Fruit fly (Drosophila melanogaster) Kc167 (cell line): ENCODE data around the gene Acn.

ENCODE experiments used
- Myc ChIP-seq: fragments of >200 bp; optimal IDR thresholded peaks from 2 replicates; lab custom pipeline; 2017; ENCODE audit warnings: missing external identifiers
- Sin3A ChIP-seq: fragments of >200 bp; optimal IDR thresholded peaks from 2 replicates; lab custom pipeline; 2018; ENCODE audit warnings: missing external identifiers
- h ChIP-seq: fragments of >200 bp; optimal IDR thresholded peaks from 3 replicates; lab custom pipeline; 2018; ENCODE audit warnings: missing external identifiers
- insv ChIP-seq: fragments of >200 bp; optimal IDR thresholded peaks from 3 replicates; lab custom pipeline; 2018; ENCODE audit warnings: missing external identifiers
- psq ChIP-seq: fragments of >200 bp; optimal IDR thresholded peaks from 2 replicates; lab custom pipeline; 2017; ENCODE audit warnings: missing external identifiers
- ttk ChIP-seq: sonication (Bioruptor generic); optimal IDR thresholded peaks from 2 replicates; lab custom pipeline; 2017; ENCODE audit warnings: missing external identifiers

Gene Acn

dm6 chr2L:19045111-19045560 lies at the start of gene Acn, which contains the start of gene Ttc19:
Acn (plus strand) TSS chr2L:19045355.
Ttc19 (minus strand) TSS chr2L:19045148.
- TF ChIP-seq insv (lab: Kevin White, UChicago): no peak
- TF ChIP-seq Sin3A (lab: Kevin White, UChicago): no peak
- no peak for TF ChIP-seq Myc (lab: Kevin White, UChicago)
- TF ChIP-seq ttk (lab: Kevin White, UChicago): no peak
- no peak for TF ChIP-seq h (lab: Kevin White, UChicago)

dm6 chr2L:18995660-18996417 lies 49.3 kb upstream of the Acn start, which contains the start of gene CG10650:
CG10650 (minus strand) TSS chr2L:18995934.
- TF ChIP-seq psq (lab: Kevin White, UChicago) (no peak), Sin3A (lab: Kevin White, UChicago) (no peak), ttk (lab: Kevin White, UChicago) (no peak), h (lab: Kevin White, UChicago) (no peak), insv (lab: Kevin White, UChicago) (no peak), Myc (lab: Kevin White, UChicago) (no peak)

- TF ChIP-seq insv (lab: Kevin White, UChicago): no peak
- no peak for TF ChIP-seq Sin3A (lab: Kevin White, UChicago)
- no peak for TF ChIP-seq h (lab: Kevin White, UChicago)
- no peak for TF ChIP-seq ttk (lab: Kevin White, UChicago)
- no peak for TF ChIP-seq psq (lab: Kevin White, UChicago)
- no peak for TF ChIP-seq Myc (lab: Kevin White, UChicago)
Measured at dm6 chr2L:18997148-18997547, 48.0 kb upstream of the Acn start, which contains the start of gene CG31792. CG31792 (plus strand) TSS chr2L:18997448.

dm6 chr2L:19002468-19002867 lies 42.7 kb upstream of the Acn start:
- no peak for TF ChIP-seq Myc (lab: Kevin White, UChicago)
- no peak for TF ChIP-seq Sin3A (lab: Kevin White, UChicago)
- TF ChIP-seq insv (lab: Kevin White, UChicago): no peak
- TF ChIP-seq psq (lab: Kevin White, UChicago): no peak
- TF ChIP-seq ttk (lab: Kevin White, UChicago): no peak

- TF ChIP-seq ttk (lab: Kevin White, UChicago) (no peak), Sin3A (lab: Kevin White, UChicago) (no peak), psq (lab: Kevin White, UChicago) (no peak), h (lab: Kevin White, UChicago) (no peak), Myc (lab: Kevin White, UChicago) (no peak), insv (lab: Kevin White, UChicago) (no peak)
Measured at dm6 chr2L:19002959-19003371, 42.2 kb upstream of the Acn start, which contains the start of gene CG31793. CG31793 (plus strand) TSS chr2L:19003367.

dm6 chr2L:19009130-19009529 lies 36.0 kb upstream of the Acn start, which contains the start of gene RpL30:
RpL30 (minus strand) TSS chr2L:19009306.
- TF ChIP-seq Myc (lab: Kevin White, UChicago): no peak
- no peak for TF ChIP-seq h (lab: Kevin White, UChicago)

dm6 chr2L:19010037-19010436 lies 35.1 kb upstream of the Acn start:
- TF ChIP-seq h (lab: Kevin White, UChicago): no peak

- TF ChIP-seq h (lab: Kevin White, UChicago): no peak
- TF ChIP-seq Sin3A (lab: Kevin White, UChicago): no peak
- TF ChIP-seq Myc (lab: Kevin White, UChicago): no peak
- TF ChIP-seq ttk (lab: Kevin White, UChicago): no peak
- no peak for TF ChIP-seq psq (lab: Kevin White, UChicago)
- no peak for TF ChIP-seq insv (lab: Kevin White, UChicago)
Measured at dm6 chr2L:19010566-19010965, 34.6 kb upstream of the Acn start, which contains the start of gene robl37BC. robl37BC (plus strand) TSS chr2L:19010866.

- TF ChIP-seq h (lab: Kevin White, UChicago) (no peak), ttk (lab: Kevin White, UChicago) (no peak), insv (lab: Kevin White, UChicago) (no peak), Sin3A (lab: Kevin White, UChicago) (no peak)
Measured at dm6 chr2L:19011895-19012645, 33.1 kb upstream of the Acn start.

- no peak for TF ChIP-seq Sin3A (lab: Kevin White, UChicago)
- no peak for TF ChIP-seq Myc (lab: Kevin White, UChicago)
- TF ChIP-seq h (lab: Kevin White, UChicago): no peak
- TF ChIP-seq psq (lab: Kevin White, UChicago): no peak
Measured at dm6 chr2L:19012776-19013328, 32.3 kb upstream of the Acn start.
